Worm (Caenorhabditis elegans) whole organism, L3 larva: ENCODE data around the gene rund-1.
A peak's percentile ranks its signal among the peaks of the same experiment; 100 is the strongest.

Source experiments
- R02D3.7 ChIP-seq: fragments of 150-350 bp; optimal IDR thresholded peaks from 2 replicates; lab custom pipeline; 2014; ENCODE audit warnings: missing biosample characterization, missing genetic modification characterization
- ZK546.5 ChIP-seq: sonication (generic microtip); optimal IDR thresholded peaks from 2 replicates; lab custom pipeline; 2017; ENCODE audit warnings: missing biosample characterization, missing genetic modification characterization
- aly-2 ChIP-seq: fragments of 150-350 bp; optimal IDR thresholded peaks from 2 replicates; lab custom pipeline; 2014; ENCODE audit warnings: missing biosample characterization, missing genetic modification characterization
- ama-1 ChIP-seq: fragments of 150-350 bp; optimal IDR thresholded peaks from 2 replicates; lab custom pipeline; 2018
- ceh-16 ChIP-seq: sonication (generic microtip); optimal IDR thresholded peaks from 2 replicates; lab custom pipeline; 2017; ENCODE audit warnings: missing biosample characterization, missing genetic modification characterization
- ceh-28 ChIP-seq: fragments of 150-350 bp; optimal IDR thresholded peaks from 2 replicates; lab custom pipeline; 2014; ENCODE audit warnings: missing biosample characterization, missing genetic modification reagents, missing genetic modification characterization
- ceh-82 ChIP-seq: fragments of 150-350 bp; optimal IDR thresholded peaks from 2 replicates; lab custom pipeline; 2014; ENCODE audit warnings: missing biosample characterization, missing genetic modification characterization
- ceh-9 ChIP-seq: sonication (generic microtip); optimal IDR thresholded peaks from 2 replicates; lab custom pipeline; 2018; ENCODE audit warnings: missing biosample characterization, missing genetic modification characterization
- daf-12 ChIP-seq: fragments of 150-350 bp; optimal IDR thresholded peaks from 2 replicates; lab custom pipeline; 2014; ENCODE audit warnings: missing biosample characterization, missing genetic modification reagents, missing genetic modification characterization
- egl-27 ChIP-seq: sonication (generic microtip); optimal IDR thresholded peaks from 4 replicates; lab custom pipeline; 2017; ENCODE audit warnings: missing biosample characterization, missing genetic modification reagents, missing genetic modification characterization
- egl-5 ChIP-seq: fragments of 150-350 bp; optimal IDR thresholded peaks from 2 replicates; lab custom pipeline; 2017; ENCODE audit warnings: missing biosample characterization, missing genetic modification reagents, missing genetic modification characterization, inconsistent platforms
- elt-1 ChIP-seq: fragments of 150-350 bp; optimal IDR thresholded peaks from 2 replicates; lab custom pipeline; 2014; ENCODE audit warnings: missing biosample characterization, missing genetic modification characterization
- elt-2 ChIP-seq: sonication (generic microtip); optimal IDR thresholded peaks from 2 replicates; lab custom pipeline; 2016; ENCODE audit warnings: missing genetic modification reagents, mild to moderate bottlenecking, missing genetic modification characterization, missing compliant biosample characterization
- elt-3 ChIP-seq, 3 experiments: fragments of 150-350 bp in 1 of 3; sonication (generic microtip) in 2 of 3; optimal IDR thresholded peaks; 2 replicates in 2 of 3; 4 replicates in 1 of 3; lab custom pipeline; 2014 to 2017; ENCODE audit warnings: missing biosample characterization in 3 of 3, missing genetic modification characterization in 3 of 3
- eor-1 ChIP-seq, 2 experiments: fragments of 150-350 bp; optimal IDR thresholded peaks; 2 replicates each; lab custom pipeline; 2014 to 2018; ENCODE audit warnings: missing biosample characterization in 2 of 2, missing genetic modification characterization in 2 of 2
- fkh-10 ChIP-seq: sonication (generic microtip); optimal IDR thresholded peaks from 2 replicates; lab custom pipeline; 2017; ENCODE audit warnings: missing biosample characterization, missing genetic modification reagents, missing genetic modification characterization
- fkh-2 ChIP-seq: fragments of 150-350 bp; optimal IDR thresholded peaks from 2 replicates; lab custom pipeline; 2014; ENCODE audit warnings: missing biosample characterization, missing genetic modification reagents, missing genetic modification characterization
- hmg-11 ChIP-seq: sonication (generic microtip); optimal IDR thresholded peaks from 2 replicates; lab custom pipeline; 2016; ENCODE audit warnings: missing genetic modification characterization, missing compliant biosample characterization
- jun-1 ChIP-seq: fragments of 150-350 bp; optimal IDR thresholded peaks from 2 replicates; lab custom pipeline; 2014; ENCODE audit warnings: missing biosample characterization, missing genetic modification reagents, missing genetic modification characterization
- lin-15B ChIP-seq: fragments of 150-350 bp; optimal IDR thresholded peaks from 2 replicates; lab custom pipeline; 2014; ENCODE audit warnings: missing biosample characterization, missing genetic modification characterization
- lin-39 ChIP-seq: fragments of 150-350 bp; optimal IDR thresholded peaks from 2 replicates; lab custom pipeline; 2018; ENCODE audit warnings: missing biosample characterization, missing genetic modification reagents, missing genetic modification characterization
- lsy-12 ChIP-seq: sonication (generic microtip); optimal IDR thresholded peaks from 2 replicates; lab custom pipeline; 2016; ENCODE audit warnings: mild to moderate bottlenecking, missing genetic modification characterization, missing compliant biosample characterization
- mdl-1 ChIP-seq: fragments of 150-350 bp; optimal IDR thresholded peaks from 2 replicates; lab custom pipeline; 2014; ENCODE audit warnings: missing biosample characterization, missing genetic modification characterization
- mml-1 ChIP-seq: fragments of 150-350 bp; sonication (generic microtip); optimal IDR thresholded peaks from 3 replicates; lab custom pipeline; 2014; ENCODE audit warnings: missing biosample characterization, missing genetic modification characterization
- nfya-1 ChIP-seq: sonication (generic microtip); optimal IDR thresholded peaks from 2 replicates; lab custom pipeline; 2017; ENCODE audit warnings: missing genetic modification characterization, mild to moderate bottlenecking, missing compliant biosample characterization, antibody characterized with exemption, moderate library complexity; ENCODE audit not compliant: insufficient read depth
- nhr-11 ChIP-seq: fragments of 150-350 bp; optimal IDR thresholded peaks from 2 replicates; lab custom pipeline; 2014; ENCODE audit warnings: missing biosample characterization, missing genetic modification characterization
- nhr-12 ChIP-seq: fragments of 150-350 bp; optimal IDR thresholded peaks from 2 replicates; lab custom pipeline; 2014; ENCODE audit warnings: missing biosample characterization, missing genetic modification characterization
- nhr-23 ChIP-seq: fragments of 150-350 bp; optimal IDR thresholded peaks from 2 replicates; lab custom pipeline; 2014; ENCODE audit warnings: missing biosample characterization, missing genetic modification reagents, missing genetic modification characterization
- nhr-25 ChIP-seq: sonication (generic microtip); optimal IDR thresholded peaks from 2 replicates; lab custom pipeline; 2017; ENCODE audit warnings: missing biosample characterization, missing genetic modification characterization
- nhr-28 ChIP-seq: fragments of 150-350 bp; optimal IDR thresholded peaks from 2 replicates; lab custom pipeline; 2014; ENCODE audit warnings: missing biosample characterization, missing genetic modification characterization
- nhr-67 ChIP-seq: fragments of 150-350 bp; optimal IDR thresholded peaks from 2 replicates; lab custom pipeline; 2014; ENCODE audit warnings: missing biosample characterization, missing genetic modification characterization
- nhr-77 ChIP-seq: fragments of 150-350 bp; optimal IDR thresholded peaks from 2 replicates; lab custom pipeline; 2014; ENCODE audit warnings: missing biosample characterization, missing genetic modification characterization
- pha-4 ChIP-seq: fragments of 150-350 bp; optimal IDR thresholded peaks from 2 replicates; lab custom pipeline; 2014; ENCODE audit warnings: missing biosample characterization, missing genetic modification reagents, missing genetic modification characterization
- pqm-1 ChIP-seq: fragments of 150-350 bp; optimal IDR thresholded peaks from 2 replicates; lab custom pipeline; 2017; ENCODE audit warnings: missing biosample characterization, missing genetic modification characterization, inconsistent platforms
- skn-1 ChIP-seq: fragments of 150-350 bp; optimal IDR thresholded peaks from 2 replicates; lab custom pipeline; 2014; ENCODE audit warnings: missing biosample characterization, missing genetic modification characterization
- snpc-4 ChIP-seq: fragments of 150-350 bp; optimal IDR thresholded peaks from 2 replicates; lab custom pipeline; 2014; ENCODE audit warnings: missing biosample characterization, missing genetic modification characterization
- tbx-2 ChIP-seq: sonication (generic microtip); optimal IDR thresholded peaks from 2 replicates; lab custom pipeline; 2016; ENCODE audit warnings: mild to moderate bottlenecking, missing genetic modification characterization, missing compliant biosample characterization
- unc-39 ChIP-seq: sonication (generic microtip); optimal IDR thresholded peaks from 4 replicates; lab custom pipeline; 2017; ENCODE audit warnings: missing biosample characterization, missing genetic modification characterization
- unc-62 ChIP-seq: fragments of 150-350 bp; sonication (generic microtip); optimal IDR thresholded peaks from 4 replicates; lab custom pipeline; 2014; ENCODE audit warnings: missing biosample characterization, missing genetic modification reagents, missing genetic modification characterization
- zag-1 ChIP-seq: fragments of 150-350 bp; optimal IDR thresholded peaks from 2 replicates; lab custom pipeline; 2014; ENCODE audit warnings: missing biosample characterization, missing genetic modification characterization
- ztf-11 ChIP-seq: fragments of 150-350 bp; optimal IDR thresholded peaks from 2 replicates; lab custom pipeline; 2014; ENCODE audit warnings: missing biosample characterization, missing genetic modification characterization
- ztf-4 ChIP-seq: fragments of 150-350 bp; optimal IDR thresholded peaks from 2 replicates; lab custom pipeline; 2014; ENCODE audit warnings: missing biosample characterization, missing genetic modification characterization

The rund-1 gene

DNA sequence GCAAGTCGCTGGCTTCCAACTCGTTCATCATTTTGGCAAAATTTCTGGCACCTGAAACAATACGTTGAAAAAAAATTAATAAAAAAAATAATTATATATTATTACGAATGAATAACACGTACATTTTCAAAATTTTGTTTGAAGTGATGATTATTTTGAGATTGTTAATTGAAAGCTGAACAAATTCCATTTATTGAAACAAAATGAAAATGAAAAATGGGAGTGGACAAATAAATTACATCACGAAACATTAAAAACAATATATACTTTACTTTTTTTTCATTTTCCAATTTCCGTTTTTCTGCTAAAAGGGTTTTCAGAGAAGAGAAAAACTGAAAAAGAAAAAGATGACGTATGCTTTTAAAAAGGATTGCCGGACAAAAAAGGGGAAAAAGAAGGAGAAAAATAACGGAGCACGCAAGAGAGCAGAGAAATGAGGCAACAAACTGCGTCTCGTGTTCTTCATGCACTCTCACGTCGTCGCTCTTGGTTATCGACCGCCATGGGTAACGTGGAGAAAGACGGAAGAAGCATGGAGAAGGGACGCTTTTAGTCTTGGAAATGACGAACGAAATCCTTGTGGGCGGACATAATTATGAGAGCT lies at the start of gene rund-1:
Gene rund-1, minus strand, starts transcription at position 51 of the 604 bp plus-strand sequence.
- TF ChIP-seq nhr-12 (no peak), ztf-4 (no peak), elt-3 (tag; optimal IDR thresholded peaks at IDR 0.05; lab: Kevin White, UChicago) (no peak), elt-1 (tag; lab: Kevin White, UChicago) (no peak), fkh-2 (tag; lab: Kevin White, UChicago) (no peak), egl-5 (tag; lab: Kevin White, UChicago) (no peak), hmg-11 (tag; lab: Kevin White, UChicago) (peak; percentile 50), lin-39 (tag; lab: Kevin White, UChicago) (peak; percentile 8), daf-12 (no peak), ama-1 (no peak), nhr-11 (tag; lab: Kevin White, UChicago) (peak; percentile 41), zag-1 (tag; lab: Kevin White, UChicago) (no peak), nhr-28 (tag; lab: Kevin White, UChicago) (no peak), nhr-25 (tag; lab: Kevin White, UChicago) (no peak), eor-1 (tag; optimal IDR thresholded peaks at IDR 0.05; lab: Kevin White, UChicago) (no peak), mml-1 (tag; lab: Kevin White, UChicago) (no peak), ceh-9 (tag; lab: Kevin White, UChicago) (no peak), nfya-1 (tag; lab: Kevin White, UChicago) (peak; percentile 77), elt-2 (tag; lab: Kevin White, UChicago) (peak; percentile 11), mdl-1 (tag; lab: Kevin White, UChicago) (no peak), aly-2 (tag; lab: Kevin White, UChicago) (no peak), skn-1 (no peak), lsy-12 (no peak), pqm-1 (tag; lab: Kevin White, UChicago) (no peak), ZK546.5 (tag; lab: Kevin White, UChicago) (no peak), unc-62 (GFP tag; lab: Kevin White, UChicago) (no peak), fkh-10 (peak; percentile 90), lin-15B (tag; lab: Kevin White, UChicago) (no peak), snpc-4 (tag; lab: Kevin White, UChicago) (peak; percentile 65), ztf-11 (tag; lab: Kevin White, UChicago) (no peak), nhr-67 (no peak), ceh-28 (peak; percentile 27), nhr-77 (no peak), ceh-16 (tag; lab: Kevin White, UChicago) (no peak), tbx-2 (tag; lab: Kevin White, UChicago) (no peak), pha-4 (tag; lab: Kevin White, UChicago) (peak; percentile 13)

DNA sequence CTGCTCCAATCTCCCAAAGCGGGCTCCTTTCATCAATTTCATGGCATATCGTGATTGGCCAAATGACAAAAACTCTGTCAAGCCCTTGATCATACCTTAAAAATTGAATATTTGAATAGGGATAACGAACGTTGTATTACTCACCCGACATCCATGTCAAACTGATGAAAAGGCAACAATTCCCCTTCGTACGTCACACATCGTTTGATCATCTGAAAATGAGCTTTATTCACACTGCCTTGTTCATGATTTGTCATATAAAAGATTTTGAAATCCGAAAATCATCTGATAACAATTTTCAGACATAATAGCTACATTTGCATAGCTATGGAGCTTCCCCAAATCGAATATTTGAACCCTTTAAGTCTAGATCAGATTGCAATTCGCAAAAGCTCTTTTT lies 44.9 kb upstream of the rund-1 start, which contains the start of gene M02A10.1:
Gene M02A10.1, plus strand, starts transcription at position 301 of the 400 bp plus-strand sequence.
- TF ChIP-seq lin-15B (tag; lab: Kevin White, UChicago) = no peak
- no peak for TF ChIP-seq elt-1 (tag; lab: Kevin White, UChicago)
- no peak for TF ChIP-seq jun-1 (tag; lab: Kevin White, UChicago)
- no peak for TF ChIP-seq egl-5 (tag; lab: Kevin White, UChicago)
- TF ChIP-seq unc-62 (GFP tag; lab: Kevin White, UChicago) = no peak
- no peak for TF ChIP-seq aly-2 (tag; lab: Kevin White, UChicago)
- no peak for TF ChIP-seq ceh-82 (tag; lab: Kevin White, UChicago)

DNA sequence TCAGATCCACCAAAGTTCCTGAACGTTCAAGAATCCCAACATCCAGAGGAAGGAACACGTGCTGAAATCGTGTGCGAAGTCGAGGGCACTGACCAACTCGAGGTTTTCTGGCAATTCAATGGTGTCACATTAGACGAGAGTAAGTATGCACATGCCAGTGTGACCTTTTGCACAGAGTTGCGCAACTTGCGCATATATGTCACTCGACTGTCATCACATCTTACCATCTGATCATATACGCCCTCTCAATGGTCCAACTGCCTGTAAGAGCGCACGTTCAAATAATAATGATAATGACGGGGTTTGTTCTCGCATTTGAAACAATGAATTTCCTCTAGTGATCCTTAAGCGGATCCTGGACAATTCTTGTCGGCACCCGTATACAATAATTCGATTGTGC lies 34.7 kb upstream of the rund-1 start:
- no peak for TF ChIP-seq eor-1 (tag; optimal IDR thresholded peaks at IDR 0.05; lab: Kevin White, UChicago)

DNA sequence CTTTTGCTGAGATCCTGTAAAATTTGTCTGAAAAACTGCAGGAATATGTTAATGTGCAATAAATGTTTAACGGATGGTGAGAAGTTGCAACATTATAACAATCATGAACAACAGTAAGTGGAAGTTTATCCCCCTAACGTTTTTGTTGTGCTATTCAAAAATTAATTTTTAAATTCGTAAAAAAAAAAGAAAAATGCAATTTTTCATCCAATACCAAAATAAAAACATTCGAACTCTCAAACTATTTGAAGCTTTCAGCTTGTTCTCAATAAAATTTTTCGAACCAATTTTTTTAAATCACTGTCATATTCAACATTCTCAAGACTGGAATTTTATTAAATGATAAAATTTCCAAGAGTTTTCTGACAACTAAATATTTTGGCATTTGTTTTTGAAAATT lies 30.0 kb upstream of the rund-1 start, which contains the start of gene ncam-1:
Gene ncam-1, plus strand, starts transcription at position 301 of the 400 bp plus-strand sequence.
- TF ChIP-seq mdl-1 (tag; lab: Kevin White, UChicago) (no peak), nhr-23 (tag; lab: Kevin White, UChicago) (no peak), snpc-4 (tag; lab: Kevin White, UChicago) (no peak), aly-2 (tag; lab: Kevin White, UChicago) (no peak), ama-1 (no peak), nhr-11 (tag; lab: Kevin White, UChicago) (no peak), zag-1 (tag; lab: Kevin White, UChicago) (no peak), fkh-10 (no peak), egl-27 (tag; lab: Kevin White, UChicago) (no peak), ceh-28 (no peak), unc-39 (no peak), ZK546.5 (tag; lab: Kevin White, UChicago) (no peak), elt-2 (tag; lab: Kevin White, UChicago) (no peak), ztf-4 (no peak), tbx-2 (tag; lab: Kevin White, UChicago) (no peak), nhr-67 (no peak), R02D3.7 (tag; lab: Kevin White, UChicago) (no peak), hmg-11 (tag; lab: Kevin White, UChicago) (no peak)
